Fruit fly (Drosophila melanogaster) whole organism, prepupa: ENCODE results near the gene CG13454.

Source experiments
- CG10631 ChIP-seq: fragments of 200-800 bp; sonication (Bioruptor generic); optimal IDR thresholded peaks from 2 replicates; lab custom pipeline; 2016; ENCODE audit warnings: missing biosample characterization, missing genetic modification characterization
- CG11762 ChIP-seq: fragments of 200-800 bp; sonication (Bioruptor generic); optimal IDR thresholded peaks from 3 replicates; lab custom pipeline; 2016; ENCODE audit warnings: missing biosample characterization, missing genetic modification characterization; ENCODE audit not compliant: insufficient read depth
- CG3032 ChIP-seq: fragments of 200-800 bp; optimal IDR thresholded peaks from 2 replicates; lab custom pipeline; 2019; ENCODE audit warnings: missing biosample characterization, mild to moderate bottlenecking, missing genetic modification characterization, moderate library complexity
- CG4318 ChIP-seq: fragments of 200-800 bp; sonication (Bioruptor generic); optimal IDR thresholded peaks from 3 replicates; lab custom pipeline; 2017; ENCODE audit warnings: missing biosample characterization, mild to moderate bottlenecking, missing genetic modification characterization
- acj6 ChIP-seq: fragments of 200-800 bp; sonication (Bioruptor generic); optimal IDR thresholded peaks from 3 replicates; lab custom pipeline; 2016; ENCODE audit warnings: missing biosample characterization, missing genetic modification characterization

- TF ChIP-seq CG10631 (GFP tag; lab: Kevin White, UChicago) (no peak), CG3032 (tag; lab: Kevin White, UChicago) (no peak), acj6 (GFP tag; lab: Kevin White, UChicago) (no peak), CG11762 (GFP tag; lab: Kevin White, UChicago) (no peak), CG4318 (GFP tag; lab: Kevin White, UChicago) (no peak)
Measured at dm6 chr3L:15519920-15520319, 3.1 kb upstream of the CG13454 start.
